Worm (Caenorhabditis elegans) whole organism, L4 larva: ENCODE data around the gene T01E8.8.

ENCODE experiments used
- fos-1 ChIP-seq: fragments of 150-350 bp; optimal IDR thresholded peaks from 2 replicates; lab custom pipeline; 2014; ENCODE audit warnings: missing biosample characterization, missing genetic modification characterization
- lin-13 ChIP-seq: fragments of 150-350 bp; optimal IDR thresholded peaks from 2 replicates; lab custom pipeline; 2014; ENCODE audit warnings: missing biosample characterization, missing genetic modification reagents, missing genetic modification characterization
- nhr-237 ChIP-seq: sonication (generic microtip); optimal IDR thresholded peaks from 2 replicates; lab custom pipeline; 2017; ENCODE audit warnings: missing biosample characterization, missing genetic modification characterization
- nhr-41 ChIP-seq: fragments of 200-800 bp; sonication (Bioruptor generic); IDR thresholded peaks from 2 replicates; pipeline ENCODE4 v1.3.6; 2022; ENCODE audit warnings: missing genetic modification reagents, missing genetic modification characterization, missing compliant biosample characterization
- saeg-2 ChIP-seq: fragments of 200-800 bp; sonication (Bioruptor generic); IDR thresholded peaks from 2 replicates; pipeline ENCODE4 v1.3.6; 2022; ENCODE audit warnings: missing genetic modification reagents, missing genetic modification characterization, missing compliant biosample characterization
- sdz-12 ChIP-seq: fragments of 200-800 bp; sonication (Bioruptor generic); optimal IDR thresholded peaks from 2 replicates; lab custom pipeline; 2018; ENCODE audit warnings: mild to moderate bottlenecking, missing genetic modification characterization, missing compliant biosample characterization
- zag-1 ChIP-seq: fragments of 150-350 bp; optimal IDR thresholded peaks from 2 replicates; lab custom pipeline; 2014; ENCODE audit warnings: missing biosample characterization, missing genetic modification characterization

- TF ChIP-seq sdz-12 (GFP tag; lab: Kevin White, UChicago) (no peak), nhr-41 (no peak), nhr-237 (tag; lab: Kevin White, UChicago) (no peak), saeg-2 (no peak), lin-13 (no peak), zag-1 (tag; lab: Kevin White, UChicago) (no peak), fos-1 (tag; lab: Kevin White, UChicago) (no peak)
Observed at ce11 chrII:10283145-10283544, 52.1 kb downstream of the T01E8.8 start.
